Worm (Caenorhabditis elegans) whole organism, midembryonic: ENCODE results near the gene T23F6.2.

Experiments
- T22C8.4 ChIP-seq: fragments of 200-800 bp; sonication (Bioruptor generic); IDR thresholded peaks from 2 replicates; pipeline ENCODE4 v1.3.6; 2022; ENCODE audit warnings: missing genetic modification characterization, missing compliant biosample characterization
- cog-1 ChIP-seq: sonication (generic microtip); optimal IDR thresholded peaks from 2 replicates; lab custom pipeline; 2016; ENCODE audit warnings: missing genetic modification characterization, missing compliant biosample characterization
- flt-1 ChIP-seq: fragments of 200-800 bp; sonication (Bioruptor generic); IDR thresholded peaks from 2 replicates; pipeline ENCODE4 v1.3.6; 2022; ENCODE audit warnings: missing genetic modification characterization, missing compliant biosample characterization
- klf-2 ChIP-seq: fragments of 200-800 bp; sonication (Bioruptor generic); conservative IDR thresholded peaks from 2 replicates; pipeline ENCODE4 v1.3.6; 2022; ENCODE audit warnings: missing genetic modification reagents, missing genetic modification characterization, missing compliant biosample characterization
- med-1 ChIP-seq: sonication (generic microtip); optimal IDR thresholded peaks from 2 replicates; lab custom pipeline; 2017; ENCODE audit warnings: missing genetic modification characterization, mild to moderate bottlenecking, missing compliant biosample characterization, antibody characterized with exemption, missing genetic modification reagents; ENCODE audit not compliant: insufficient read depth
- ref-1 ChIP-seq: fragments of 200-800 bp; sonication (Bioruptor generic); conservative IDR thresholded peaks from 2 replicates; pipeline ENCODE4 v1.3.6; 2022; ENCODE audit warnings: missing genetic modification reagents, missing genetic modification characterization, missing compliant biosample characterization
- tab-1 ChIP-seq: fragments of 200-800 bp; sonication (Bioruptor generic); IDR thresholded peaks from 2 replicates; pipeline ENCODE4 v1.3.6; 2022; ENCODE audit warnings: missing genetic modification characterization, missing compliant biosample characterization
- ztf-23 ChIP-seq: fragments of 200-800 bp; sonication (Bioruptor generic); IDR thresholded peaks from 2 replicates; pipeline ENCODE4 v1.3.6; 2022; ENCODE audit warnings: missing genetic modification reagents, missing genetic modification characterization, missing compliant biosample characterization
- ztf-29 ChIP-seq: fragments of 200-800 bp; sonication (Bioruptor generic); IDR thresholded peaks from 2 replicates; pipeline ENCODE4 v1.3.6; 2022; ENCODE audit warnings: missing genetic modification reagents, missing genetic modification characterization, missing compliant biosample characterization

Gene T23F6.2

ce11 chrIV:12762782-12763181 lies 41.6 kb downstream of the T23F6.2 start:
- no peak for TF ChIP-seq cog-1 (tag; lab: Kevin White, UChicago)
- TF ChIP-seq T22C8.4 (GFP tag; lab: Robert Waterston, UW), result no peak
- TF ChIP-seq ztf-29, result no peak
- no peak for TF ChIP-seq klf-2 (GFP tag; lab: Robert Waterston, UW)
- TF ChIP-seq flt-1 (GFP tag; lab: Robert Waterston, UW), result no peak
- no peak for TF ChIP-seq med-1 (GFP tag; lab: Kevin White, UChicago)
- no peak for TF ChIP-seq tab-1 (GFP tag; lab: Robert Waterston, UW)
- TF ChIP-seq ref-1, result no peak

- TF ChIP-seq med-1 (GFP tag; lab: Kevin White, UChicago) (no peak), tab-1 (GFP tag; lab: Robert Waterston, UW) (no peak), ztf-29 (no peak), ref-1 (no peak), flt-1 (GFP tag; lab: Robert Waterston, UW) (no peak), cog-1 (tag; lab: Kevin White, UChicago) (no peak), T22C8.4 (GFP tag; lab: Robert Waterston, UW) (no peak), klf-2 (GFP tag; lab: Robert Waterston, UW) (no peak), ztf-23 (GFP tag; lab: Robert Waterston, UW) (no peak)
Observed at ce11 chrIV:12765067-12765466, 43.9 kb downstream of the T23F6.2 start, which contains the start of gene ZK897.10. ZK897.10 (plus strand) TSS chrIV:12765351.

ce11 chrIV:12771414-12771813 lies 50.3 kb downstream of the T23F6.2 start:
- TF ChIP-seq flt-1 (GFP tag; lab: Robert Waterston, UW), result peak; percentile 62; the same call in 1 of the 2 replicates
- no peak; the same call in 1 of the 2 replicates for TF ChIP-seq ztf-23 (GFP tag; lab: Robert Waterston, UW)
